Fruit fly (Drosophila melanogaster): ENCODE measurements around the gene Zasp66.

dm6 chr3L:8656725-8657428 lies 32.7 kb downstream of the Zasp66 start:
- TF ChIP-seq toe (GFP tag; optimal IDR thresholded peaks at IDR 0.05) (peak; percentile 48), CG7045 (GFP tag; optimal IDR thresholded peaks at IDR 0.05) (no peak), CG33017 (tag; optimal IDR thresholded peaks at IDR 0.05) (no peak), Mnt (GFP tag; optimal IDR thresholded peaks at IDR 0.05) (no peak), Hr96 (GFP tag; optimal IDR thresholded peaks at IDR 0.05) (no peak), kay (GFP tag; ENCODE audit: borderline replicate concordance) (peak; percentile 21), bab1 (GFP tag; optimal IDR thresholded peaks at IDR 0.05) (no peak), CG1620 (GFP tag; optimal IDR thresholded peaks at IDR 0.05) (no peak), Crg-1 (GFP tag; optimal IDR thresholded peaks at IDR 0.05) (no peak), Clk (GFP tag; optimal IDR thresholded peaks at IDR 0.05) (no peak), CG11617 (GFP tag; optimal IDR thresholded peaks at IDR 0.05) (no peak), ovo (GFP tag; optimal IDR thresholded peaks at IDR 0.05) (no peak)
